Worm (Caenorhabditis elegans): ENCODE results near the gene T13F2.4.

ce11 chrIV:9790708-9791107, 1.1 kb downstream of the T13F2.4 start:
- TF ChIP-seq npax-4 (tag; optimal IDR thresholded peaks at IDR 0.05) (no peak), fkh-10 (GFP tag; optimal IDR thresholded peaks at IDR 0.05) (no peak), ets-4 (tag; optimal IDR thresholded peaks at IDR 0.05) (no peak), nhr-11 (tag; optimal IDR thresholded peaks at IDR 0.05) (no peak), K09A11.1 (tag; optimal IDR thresholded peaks at IDR 0.05; ENCODE audit: insufficient read depth) (no peak), pha-4 (tag; optimal IDR thresholded peaks at IDR 0.05) (no peak), ceh-22 (tag; optimal IDR thresholded peaks at IDR 0.05) (no peak)
